Worm (Caenorhabditis elegans) whole organism, early embryonic: ENCODE results near the gene algn-8.

Source experiments
- ama-1 ChIP-seq: fragments of 150-350 bp; optimal IDR thresholded peaks from 2 replicates; lab custom pipeline; 2014
- ceh-36 ChIP-seq: sonication (generic microtip); optimal IDR thresholded peaks from 2 replicates; lab custom pipeline; 2016; ENCODE audit warnings: missing genetic modification characterization, inconsistent platforms, missing compliant biosample characterization
- flt-1 ChIP-seq: fragments of 200-800 bp; sonication (Bioruptor generic); IDR thresholded peaks from 2 replicates; pipeline ENCODE4 v1.3.6; 2022; ENCODE audit warnings: missing genetic modification characterization, missing compliant biosample characterization
- sea-1 ChIP-seq: fragments of 200-800 bp; sonication (Bioruptor generic); conservative IDR thresholded peaks from 2 replicates; pipeline ENCODE4 v1.3.6; 2022; ENCODE audit warnings: missing genetic modification characterization, missing compliant biosample characterization
- tra-4 ChIP-seq: sonication (generic microtip); optimal IDR thresholded peaks from 2 replicates; lab custom pipeline; 2017; ENCODE audit warnings: missing genetic modification characterization, missing compliant biosample characterization

ce11 chrII:9934570-9934969 lies 48.3 kb upstream of the algn-8 start:
- TF ChIP-seq flt-1 (GFP tag; lab: Robert Waterston, UW) (no peak), tra-4 (tag; lab: Kevin White, UChicago) (no peak), sea-1 (GFP tag; lab: Robert Waterston, UW) (no peak), ceh-36 (no peak), ama-1 (lab: Kevin White, UChicago) (no peak)
